Fruit fly (Drosophila melanogaster): ENCODE measurements around the gene PolD3.

The PolD3 gene

DNA sequence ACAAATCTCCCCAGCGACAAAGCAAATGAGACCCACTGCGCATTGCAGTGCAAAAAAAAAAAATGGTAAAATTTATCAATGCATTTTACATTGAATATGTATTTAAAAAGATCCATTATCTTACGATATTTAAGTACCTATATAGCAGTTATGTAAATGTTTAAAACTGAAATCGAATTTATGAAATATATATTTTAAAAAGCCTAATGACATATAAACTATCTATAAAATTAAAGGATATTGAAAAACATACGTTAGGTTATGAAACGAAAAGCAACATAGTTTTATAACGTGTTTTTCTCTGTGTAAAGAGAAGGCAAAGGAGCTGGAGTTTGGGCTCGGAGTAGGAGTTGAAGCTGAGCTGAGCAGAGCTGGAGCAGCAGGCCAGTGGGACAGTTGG is 48.3 kb upstream of the PolD3 start (continued):
- TF ChIP-seq CG16779 (tag; optimal IDR thresholded peaks at IDR 0.05) (no peak), CG6792 (GFP tag; optimal IDR thresholded peaks at IDR 0.05) (peak; percentile 62), Sox14 (GFP tag; optimal IDR thresholded peaks at IDR 0.05) (peak; percentile 36), fd59A (GFP tag; optimal IDR thresholded peaks at IDR 0.05) (peak; percentile 11), Sox102F (GFP tag; optimal IDR thresholded peaks at IDR 0.05) (peak; percentile 41), CG32006 (GFP tag; optimal IDR thresholded peaks at IDR 0.05) (peak; percentile 83), CG10669 (GFP tag; optimal IDR thresholded peaks at IDR 0.05) (peak; percentile 23), Hr38 (GFP tag; optimal IDR thresholded peaks at IDR 0.05) (no peak), CG11762 (GFP tag; optimal IDR thresholded peaks at IDR 0.05; ENCODE audit: insufficient read depth) (no peak), CG10631 (GFP tag; optimal IDR thresholded peaks at IDR 0.05) (peak; percentile 63)

DNA sequence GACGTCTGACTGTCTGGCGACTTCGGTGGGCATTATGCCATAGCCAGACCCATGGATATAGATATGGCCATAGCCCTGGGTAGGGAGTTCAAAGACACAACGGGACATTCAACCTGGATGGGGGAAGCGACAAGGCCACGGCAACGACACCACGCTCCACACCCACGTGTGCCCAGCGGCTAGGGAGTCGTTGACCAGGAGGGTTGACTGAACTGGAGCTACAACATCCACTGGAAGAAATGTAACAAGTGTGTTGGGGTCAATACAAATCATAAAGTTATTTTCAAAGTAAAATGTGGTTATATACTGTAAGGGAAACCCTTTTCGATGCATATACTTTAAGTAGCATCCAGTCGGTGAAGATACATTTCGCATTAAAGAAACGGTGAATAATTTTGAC is 45.7 kb upstream of the PolD3 start:
- peak; percentile 23 for TF ChIP-seq svp (GFP tag)
- TF ChIP-seq Gug (GFP tag; IDR thresholded peaks at IDR 0.05) = no peak
- no peak for TF ChIP-seq CG31627 (GFP tag; optimal IDR thresholded peaks at IDR 0.05)
- no peak for TF ChIP-seq Eip75B (GFP tag; optimal IDR thresholded peaks at IDR 0.05)
- no peak for TF ChIP-seq topi (GFP tag; optimal IDR thresholded peaks at IDR 0.05)
- no peak for TF ChIP-seq CG6808 (GFP tag; optimal IDR thresholded peaks at IDR 0.05)
- no peak for TF ChIP-seq pdm3 (GFP tag; optimal IDR thresholded peaks at IDR 0.05)

DNA sequence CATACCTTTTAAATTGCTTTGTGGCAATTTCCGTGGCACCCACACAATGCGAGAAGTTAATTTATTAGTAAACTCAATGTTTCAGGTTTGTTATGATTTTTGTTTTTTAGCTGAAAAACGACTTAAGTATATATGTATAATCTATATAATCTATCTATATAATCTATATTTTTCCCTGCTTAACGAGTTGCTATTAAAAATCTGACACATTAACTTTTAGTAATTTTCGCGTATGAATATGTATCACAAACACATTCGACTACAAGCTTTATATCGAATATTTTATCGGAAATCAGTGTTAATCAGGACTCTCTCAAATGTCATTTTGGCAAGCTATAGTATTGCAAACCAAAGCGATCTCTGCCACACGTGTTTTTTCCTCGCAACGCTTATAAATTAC is 41.4 kb upstream of the PolD3 start, which contains the start of gene CG15262:
TSS of gene CG15262 (plus strand) at position 301 of the 400 bp plus-strand sequence.
- no peak for TF ChIP-seq CG32006 (GFP tag; optimal IDR thresholded peaks at IDR 0.05)
- TF ChIP-seq pdm3 (GFP tag; optimal IDR thresholded peaks at IDR 0.05) = no peak
- no peak for TF ChIP-seq Hr38 (GFP tag; optimal IDR thresholded peaks at IDR 0.05)

DNA sequence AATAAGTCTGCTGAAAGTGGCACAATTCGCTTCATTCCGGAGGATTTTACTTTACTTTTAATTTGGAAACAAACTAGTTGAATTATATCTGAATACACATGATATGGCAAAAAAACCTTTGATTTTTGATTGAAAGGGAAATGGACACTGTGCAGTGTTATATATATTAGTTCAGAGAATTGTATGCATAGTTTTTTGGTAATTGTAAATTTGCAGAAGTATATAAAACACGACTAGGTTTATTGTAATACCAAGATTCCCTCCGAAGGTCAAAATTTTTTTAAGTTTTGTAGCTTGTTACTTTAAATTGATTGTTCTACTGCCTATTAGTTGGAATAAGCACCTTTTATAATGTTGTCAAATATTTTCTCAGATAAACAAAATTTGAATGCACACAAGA is 36.0 kb upstream of the PolD3 start, which contains the start of gene CG15260:
TSS of gene CG15260 (minus strand) at position 101 of the 400 bp plus-strand sequence.
- TF ChIP-seq Lpt (GFP tag; optimal IDR thresholded peaks at IDR 0.05) = no peak
- no peak for TF ChIP-seq CG6808 (GFP tag; optimal IDR thresholded peaks at IDR 0.05)
- no peak for TF ChIP-seq net (GFP tag; optimal IDR thresholded peaks at IDR 0.05)
- no peak for TF ChIP-seq CG11902 (GFP tag; optimal IDR thresholded peaks at IDR 0.05)
- TF ChIP-seq CG15336 (GFP tag; IDR thresholded peaks at IDR 0.05) = no peak
- TF ChIP-seq Gug (GFP tag; IDR thresholded peaks at IDR 0.05) = no peak
- no peak for TF ChIP-seq lz (GFP tag; optimal IDR thresholded peaks at IDR 0.05)
- TF ChIP-seq pdm3 (GFP tag; optimal IDR thresholded peaks at IDR 0.05) = no peak
- TF ChIP-seq esn (GFP tag; optimal IDR thresholded peaks at IDR 0.05) = no peak

DNA sequence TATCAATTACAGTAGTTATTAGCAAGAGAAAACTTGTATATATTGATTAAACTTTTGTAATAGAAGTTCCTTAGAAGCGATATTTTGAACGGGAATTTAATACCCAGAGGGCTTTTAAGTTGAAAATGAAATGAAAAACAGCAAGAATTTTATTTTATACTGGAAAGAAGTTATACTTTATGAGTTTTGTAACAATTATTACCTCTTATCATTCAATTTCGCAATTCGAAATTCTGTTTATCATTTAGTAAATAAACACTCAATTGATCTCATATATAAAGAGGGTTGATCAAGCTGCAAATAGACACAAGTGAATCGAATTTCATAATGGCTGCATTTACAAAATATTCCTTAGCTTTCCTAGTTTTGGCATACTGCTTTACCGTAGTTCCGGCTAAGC is 28.6 kb upstream of the PolD3 start, which contains the start of gene CG15263:
TSS of gene CG15263 (plus strand) at position 301 of the 400 bp plus-strand sequence.
- TF ChIP-seq Met (GFP tag; optimal IDR thresholded peaks at IDR 0.05) = no peak
- TF ChIP-seq Hr39 (GFP tag; optimal IDR thresholded peaks at IDR 0.05) = no peak
- no peak for TF ChIP-seq topi (GFP tag; optimal IDR thresholded peaks at IDR 0.05)
- no peak for TF ChIP-seq CG10631 (GFP tag; optimal IDR thresholded peaks at IDR 0.05)
- TF ChIP-seq Sox14 (GFP tag; optimal IDR thresholded peaks at IDR 0.05) = no peak
- TF ChIP-seq Hr38 (GFP tag; optimal IDR thresholded peaks at IDR 0.05) = no peak
- no peak for TF ChIP-seq CG6792 (GFP tag; optimal IDR thresholded peaks at IDR 0.05)
- TF ChIP-seq Ets96B (tag; optimal IDR thresholded peaks at IDR 0.05) = no peak
- TF ChIP-seq Ets21C (GFP tag; optimal IDR thresholded peaks at IDR 0.05) = no peak
- no peak for TF ChIP-seq lz (GFP tag; optimal IDR thresholded peaks at IDR 0.05)
- no peak for TF ChIP-seq esn (GFP tag; optimal IDR thresholded peaks at IDR 0.05)
- no peak for TF ChIP-seq CG1621 (tag; optimal IDR thresholded peaks at IDR 0.05)

DNA sequence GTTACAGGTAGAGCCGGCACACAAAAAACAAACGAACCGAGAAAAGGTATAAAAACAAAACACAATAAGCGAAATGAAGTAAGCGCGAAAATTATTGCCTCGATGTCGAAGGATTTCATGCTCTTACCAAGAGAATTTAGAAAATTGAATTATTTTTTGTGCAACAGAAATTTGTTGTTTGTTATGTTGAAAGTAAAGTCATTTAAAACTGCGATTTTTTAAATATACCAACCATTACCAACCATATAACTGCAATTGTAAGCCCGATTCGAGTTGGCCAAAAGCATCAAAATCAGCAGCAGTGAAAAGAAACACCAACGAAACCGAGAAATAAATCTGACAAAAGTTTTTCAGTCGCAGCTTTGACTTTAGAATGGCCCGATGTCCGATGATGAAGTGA is 24.9 kb upstream of the PolD3 start:
- TF ChIP-seq vri (GFP tag; optimal IDR thresholded peaks at IDR 0.05) (peak; percentile 28), CG11762 (GFP tag; optimal IDR thresholded peaks at IDR 0.05; ENCODE audit: insufficient read depth) (no peak), Eip93F (GFP tag; optimal IDR thresholded peaks at IDR 0.05) (peak; percentile 25), Ets21C (GFP tag; optimal IDR thresholded peaks at IDR 0.05) (peak; percentile 33), Sox102F (GFP tag; optimal IDR thresholded peaks at IDR 0.05) (peak; percentile 54), salr (GFP tag; optimal IDR thresholded peaks at IDR 0.05) (no peak), dsx (GFP tag; optimal IDR thresholded peaks at IDR 0.05; ENCODE audit: poor library complexity, severe bottlenecking) (no peak), dac (GFP tag; optimal IDR thresholded peaks at IDR 0.05) (no peak), Eip75B (GFP tag; optimal IDR thresholded peaks at IDR 0.05) (peak; percentile 11), svp (GFP tag) (peak; percentile 84), Sox14 (GFP tag; optimal IDR thresholded peaks at IDR 0.05) (no peak), Smox (GFP tag; optimal IDR thresholded peaks at IDR 0.05) (peak; percentile 17), CG8632 (GFP tag; optimal IDR thresholded peaks at IDR 0.05) (no peak), net (GFP tag; optimal IDR thresholded peaks at IDR 0.05) (no peak), CG34406 (GFP tag; optimal IDR thresholded peaks at IDR 0.05) (peak; percentile 20), topi (GFP tag; optimal IDR thresholded peaks at IDR 0.05) (peak; percentile 47), Eip78C (GFP tag) (peak; percentile 76), CG31627 (GFP tag; optimal IDR thresholded peaks at IDR 0.05) (peak; percentile 28), CG6792 (GFP tag; optimal IDR thresholded peaks at IDR 0.05) (peak; percentile 23), OdsH (GFP tag; optimal IDR thresholded peaks at IDR 0.05) (peak; percentile 32), Hr39 (GFP tag; optimal IDR thresholded peaks at IDR 0.05) (peak; percentile 57), lz (GFP tag; optimal IDR thresholded peaks at IDR 0.05) (peak; percentile 63), CG16779 (tag; optimal IDR thresholded peaks at IDR 0.05) (no peak), Sox15 (GFP tag; optimal IDR thresholded peaks at IDR 0.05) (peak; percentile 2)

Measured in whole organism, prepupa.